Worm (Caenorhabditis elegans) whole organism, young adult: ENCODE results near the gene dpy-20.

ENCODE experiments used
- Y53F4B.3 ChIP-seq: fragments of 200-800 bp; sonication (Bioruptor generic); IDR thresholded peaks from 2 replicates; pipeline ENCODE4 v1.3.6; 2022; ENCODE audit warnings: missing genetic modification reagents, missing genetic modification characterization, missing compliant biosample characterization
- ceh-40 ChIP-seq: fragments of 200-800 bp; sonication (Bioruptor generic); IDR thresholded peaks from 2 replicates; pipeline ENCODE4 v1.3.6; 2022; ENCODE audit warnings: missing genetic modification characterization, missing compliant biosample characterization

DNA sequence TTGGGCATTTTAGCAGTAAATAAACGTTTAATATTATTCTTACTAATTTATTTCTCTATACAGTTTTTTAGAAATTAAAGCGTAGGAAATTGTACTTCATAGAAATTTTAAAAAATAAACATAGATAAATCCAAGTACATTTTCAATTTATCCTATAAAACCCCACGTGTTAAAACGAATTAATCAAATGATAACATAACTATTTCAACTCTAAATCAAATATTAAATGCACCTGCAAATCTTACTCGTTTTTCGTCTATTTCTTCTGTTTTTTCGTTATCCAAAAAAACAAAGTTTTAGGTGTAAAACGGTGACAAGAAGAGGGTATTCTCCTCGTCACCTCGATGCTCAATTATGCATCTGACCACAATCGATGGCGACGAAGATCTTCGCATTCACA is 34.4 kb upstream of the dpy-20 start, which contains the start of gene K01A6.6:
- no peak for TF ChIP-seq ceh-40 (GFP tag; lab: Robert Waterston, UW)
- no peak for TF ChIP-seq Y53F4B.3
